Worm (Caenorhabditis elegans) whole organism, L4 larva: ENCODE measurements around the gene mig-18.

Experiments used
- dmd-8 ChIP-seq: fragments of 200-800 bp; sonication (Bioruptor generic); IDR thresholded peaks from 2 replicates; pipeline ENCODE4 v1.3.6; 2022; ENCODE audit warnings: missing genetic modification characterization, missing compliant biosample characterization
- mdl-1 ChIP-seq, 2 experiments: fragments of 150-350 bp in 1 of 2; sonication (generic microtip) in 1 of 2; optimal IDR thresholded peaks; 2 replicates each; lab custom pipeline; 2014 to 2017; ENCODE audit warnings: missing biosample characterization in 2 of 2, missing genetic modification characterization in 2 of 2
- nhr-10 ChIP-seq: fragments of 150-350 bp; optimal IDR thresholded peaks from 2 replicates; lab custom pipeline; 2014; ENCODE audit warnings: missing biosample characterization, missing genetic modification characterization
- skn-1 ChIP-seq: fragments of 150-350 bp; optimal IDR thresholded peaks from 2 replicates; lab custom pipeline; 2014; ENCODE audit warnings: missing biosample characterization, missing genetic modification characterization
- unc-62 ChIP-seq, 3 experiments: fragments of 150-350 bp in 1 of 3; sonication (generic microtip); optimal IDR thresholded peaks in 2 of 3; peaks in 1 of 3; 1 replicate in 1 of 3; 2 replicates in 2 of 3; lab custom pipeline; 2014 to 2017; ENCODE audit warnings: missing biosample characterization in 3 of 3, missing genetic modification characterization in 3 of 3, missing genetic modification reagents in 3 of 3, missing genotype in 1 of 3
- ztf-11 ChIP-seq: fragments of 150-350 bp; optimal IDR thresholded peaks from 2 replicates; lab custom pipeline; 2014; ENCODE audit warnings: missing biosample characterization, missing genetic modification characterization

- TF ChIP-seq nhr-10 (tag; lab: Kevin White, UChicago) (no peak), skn-1 (tag; lab: Kevin White, UChicago) (no peak), ztf-11 (tag; lab: Kevin White, UChicago) (no peak), dmd-8 (GFP tag; lab: Robert Waterston, UW) (no peak), unc-62 (GFP tag; optimal IDR thresholded peaks at IDR 0.05 in 1 of 2; lab: Kevin White, UChicago) (no peak), unc-62 (tag; optimal IDR thresholded peaks at IDR 0.05; lab: Kevin White, UChicago) (no peak), mdl-1 (tag; optimal IDR thresholded peaks at IDR 0.05; lab: Kevin White, UChicago) (no peak)
Measured at ce11 chrIII:13378242-13378641, 24.8 kb upstream of the mig-18 start, which contains the start of gene T03F6.10.
